Fruit fly (Drosophila melanogaster) whole organism, pupa: Measurements from ENCODE around the gene Ccz1.

Source experiments
- CG10348 ChIP-seq: fragments of 200-800 bp; sonication (Bioruptor generic); IDR thresholded peaks from 2 replicates; pipeline ENCODE4 v1.3.6; 2022; ENCODE audit warnings: missing biosample characterization, missing genetic modification characterization
- CG12605 ChIP-seq: fragments of 200-800 bp; sonication (Bioruptor generic); IDR thresholded peaks from 2 replicates; pipeline ENCODE4 v1.3.6; 2022; ENCODE audit warnings: missing biosample characterization, missing genetic modification characterization
- CG13204 ChIP-seq: fragments of 200-800 bp; sonication (Bioruptor generic); optimal IDR thresholded peaks from 2 replicates; lab custom pipeline; 2018; ENCODE audit warnings: missing biosample characterization, mild to moderate bottlenecking, missing genetic modification characterization, moderate library complexity
- CG14655 ChIP-seq: fragments of 200-800 bp; sonication (Bioruptor generic); optimal IDR thresholded peaks from 3 replicates; lab custom pipeline; 2017; ENCODE audit warnings: mild to moderate bottlenecking, missing biosample characterization, missing genetic modification reagents, missing genetic modification characterization
- CG15710 ChIP-seq: fragments of 200-800 bp; sonication (Bioruptor generic); optimal IDR thresholded peaks from 2 replicates; lab custom pipeline; 2018; ENCODE audit warnings: missing biosample characterization, mild to moderate bottlenecking, missing genetic modification characterization, moderate library complexity
- CG34367 ChIP-seq: fragments of 200-800 bp; sonication (Bioruptor generic); optimal IDR thresholded peaks from 2 replicates; lab custom pipeline; 2018; ENCODE audit warnings: missing biosample characterization, mild to moderate bottlenecking, missing genetic modification characterization
- CG9948 ChIP-seq: fragments of 200-800 bp; sonication (Bioruptor generic); optimal IDR thresholded peaks from 2 replicates; lab custom pipeline; 2018; ENCODE audit warnings: missing biosample characterization, mild to moderate bottlenecking, missing genetic modification characterization, moderate library complexity
- D1 ChIP-seq: fragments of 200-800 bp; sonication (Bioruptor generic); optimal IDR thresholded peaks from 2 replicates; lab custom pipeline; 2018; ENCODE audit warnings: missing biosample characterization, mild to moderate bottlenecking, missing genetic modification characterization, moderate library complexity
- EcR ChIP-seq: fragments of 200-800 bp; sonication (Bioruptor generic); optimal IDR thresholded peaks from 3 replicates; lab custom pipeline; 2019; ENCODE audit warnings: missing biosample characterization, missing genetic modification characterization, mild to moderate bottlenecking, moderate library complexity, missing genetic modification reagents
- Ets98B ChIP-seq: fragments of 200-800 bp; sonication (Bioruptor generic); IDR thresholded peaks from 2 replicates; pipeline ENCODE4 v1.3.6; 2022; ENCODE audit warnings: missing biosample characterization, missing genetic modification characterization
- Pif1A ChIP-seq: fragments of 200-800 bp; sonication (Bioruptor generic); optimal IDR thresholded peaks from 3 replicates; lab custom pipeline; 2016; ENCODE audit warnings: missing biosample characterization, missing genetic modification characterization
- Pif1B ChIP-seq: fragments of 200-800 bp; sonication (Bioruptor generic); optimal IDR thresholded peaks from 3 replicates; lab custom pipeline; 2016; ENCODE audit warnings: missing biosample characterization, missing genetic modification characterization
- Snoo ChIP-seq: fragments of 200-800 bp; sonication (Bioruptor generic); optimal IDR thresholded peaks from 3 replicates; lab custom pipeline; 2017; ENCODE audit warnings: missing biosample characterization, mild to moderate bottlenecking, missing genetic modification characterization, inconsistent platforms
- rn ChIP-seq: fragments of 200-800 bp; sonication (Bioruptor generic); IDR thresholded peaks from 2 replicates; pipeline ENCODE4 v1.3.6; 2022; ENCODE audit warnings: missing biosample characterization, missing genetic modification characterization

- TF ChIP-seq Snoo (no peak), CG10348 (GFP tag; lab: Robert Waterston, UW) (no peak), CG9948 (tag; lab: Kevin White, UChicago) (no peak), D1 (tag; lab: Kevin White, UChicago) (no peak), CG14655 (no peak), Pif1A (GFP tag; lab: Kevin White, UChicago) (no peak), CG12605 (GFP tag; lab: Robert Waterston, UW) (no peak), EcR (GFP tag; lab: Kevin White, UChicago) (no peak), Pif1B (GFP tag; lab: Kevin White, UChicago) (no peak), CG13204 (GFP tag; lab: Kevin White, UChicago) (no peak), CG15710 (no peak), rn (no peak), Ets98B (no peak), CG34367 (tag; lab: Kevin White, UChicago) (no peak)
Measured at dm6 chr3L:3882046-3882445, 16.9 kb downstream of the Ccz1 start.
